Worm (Caenorhabditis elegans) whole organism, L1 larva: ENCODE results near the gene nspe-2.

ENCODE experiments used
- blmp-1 ChIP-seq: fragments of 150-350 bp; optimal IDR thresholded peaks from 2 replicates; lab custom pipeline; 2014; ENCODE audit warnings: missing biosample characterization, missing genetic modification characterization
- egl-27 ChIP-seq, 2 experiments: fragments of 150-350 bp in 1 of 2; sonication (generic microtip); optimal IDR thresholded peaks; 3 replicates each; lab custom pipeline; 2017 to 2018; ENCODE audit warnings: missing biosample characterization in 2 of 2, missing genetic modification characterization in 2 of 2, missing genetic modification reagents in 2 of 2
- lin-39 ChIP-seq: fragments of 150-350 bp; optimal IDR thresholded peaks from 2 replicates; lab custom pipeline; 2014; ENCODE audit warnings: missing biosample characterization, missing genetic modification reagents, missing genetic modification characterization
- nhr-11 ChIP-seq: fragments of 150-350 bp; optimal IDR thresholded peaks from 2 replicates; lab custom pipeline; 2014; ENCODE audit warnings: missing biosample characterization, missing genetic modification characterization
- nhr-28 ChIP-seq: fragments of 150-350 bp; optimal IDR thresholded peaks from 2 replicates; lab custom pipeline; 2014; ENCODE audit warnings: missing biosample characterization, missing genetic modification characterization
- zag-1 ChIP-seq: fragments of 150-350 bp; optimal IDR thresholded peaks from 2 replicates; lab custom pipeline; 2014; ENCODE audit warnings: missing biosample characterization, missing genetic modification characterization

DNA sequence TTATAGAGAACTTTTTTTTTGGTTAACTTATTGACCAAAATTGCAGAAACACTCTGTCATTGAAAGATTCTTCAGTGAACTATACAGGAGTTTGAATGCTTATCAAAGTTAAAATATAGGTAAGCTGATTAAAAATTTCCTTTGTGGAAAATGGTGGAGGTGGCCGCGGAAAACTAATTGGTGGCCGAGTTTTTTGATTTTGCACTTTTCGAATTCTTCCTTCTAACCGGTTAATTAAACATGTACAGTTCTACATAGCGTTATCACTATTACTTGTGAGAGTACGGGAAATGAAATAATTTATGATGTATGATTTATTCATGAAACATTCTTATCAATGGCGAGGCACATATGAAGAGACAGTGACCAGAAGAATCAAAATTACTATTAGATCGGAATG, 41.4 kb downstream of the nspe-2 start, which contains the start of gene clec-8:
- TF ChIP-seq egl-27 (tag; optimal IDR thresholded peaks at IDR 0.05; lab: Kevin White, UChicago) (no peak), zag-1 (tag; lab: Kevin White, UChicago) (no peak), blmp-1 (tag; lab: Kevin White, UChicago) (no peak), nhr-11 (no peak), lin-39 (tag; lab: Kevin White, UChicago) (no peak), nhr-28 (tag; lab: Kevin White, UChicago) (no peak)
